Worm (Caenorhabditis elegans) whole organism, L2 larva: ENCODE results near the gene oac-5.

Experiments used
- blmp-1 ChIP-seq: sonication (generic microtip); optimal IDR thresholded peaks from 2 replicates; lab custom pipeline; 2017; ENCODE audit warnings: missing genetic modification characterization, mild to moderate bottlenecking, missing compliant biosample characterization, antibody characterized with exemption, moderate library complexity; ENCODE audit not compliant: insufficient read depth
- crh-2 ChIP-seq: sonication (generic microtip); optimal IDR thresholded peaks from 2 replicates; lab custom pipeline; 2017; ENCODE audit warnings: missing biosample characterization, missing genetic modification characterization
- lin-13 ChIP-seq: fragments of 150-350 bp; optimal IDR thresholded peaks from 2 replicates; lab custom pipeline; 2014; ENCODE audit warnings: missing biosample characterization, missing genetic modification reagents, missing genetic modification characterization
- lin-39 ChIP-seq: fragments of 150-350 bp; optimal IDR thresholded peaks from 2 replicates; lab custom pipeline; 2014; ENCODE audit warnings: missing biosample characterization, missing genetic modification reagents, missing genetic modification characterization
- nhr-6 ChIP-seq: fragments of 150-350 bp; optimal IDR thresholded peaks from 2 replicates; lab custom pipeline; 2014; ENCODE audit warnings: missing biosample characterization, missing genetic modification characterization
- skn-1 ChIP-seq: sonication (generic microtip); optimal IDR thresholded peaks from 2 replicates; lab custom pipeline; 2017; ENCODE audit warnings: missing biosample characterization, missing genetic modification characterization
- snpc-4 ChIP-seq: fragments of 150-350 bp; optimal IDR thresholded peaks from 2 replicates; lab custom pipeline; 2014; ENCODE audit warnings: missing biosample characterization, missing genetic modification characterization
- zag-1 ChIP-seq: fragments of 150-350 bp; optimal IDR thresholded peaks from 2 replicates; lab custom pipeline; 2014; ENCODE audit warnings: missing biosample characterization, missing genetic modification characterization

DNA sequence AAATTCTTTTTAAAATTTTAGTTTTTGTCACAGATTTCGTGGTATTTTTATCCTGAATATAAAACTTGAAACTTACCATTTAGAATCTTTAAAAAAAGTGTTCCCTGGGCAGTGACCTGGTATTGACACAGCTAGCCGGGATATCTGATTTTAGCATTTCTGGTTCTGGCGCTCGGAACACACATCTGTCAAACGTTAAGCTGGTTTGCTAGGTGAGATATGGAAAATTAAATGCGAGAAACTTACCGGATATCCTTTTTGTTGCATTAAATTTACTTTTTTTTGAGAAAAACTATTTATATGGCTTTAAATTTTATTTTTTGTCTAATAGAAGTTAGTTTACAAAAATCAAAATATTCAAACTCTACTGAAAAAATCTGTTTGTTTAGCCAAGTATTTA is 6.7 kb upstream of the oac-5 start, which contains the start of gene F28G4.4:
- TF ChIP-seq nhr-6 (tag; lab: Kevin White, UChicago) (no peak), skn-1 (tag; lab: Kevin White, UChicago) (no peak), blmp-1 (no peak), lin-13 (GFP tag; lab: Kevin White, UChicago) (no peak), zag-1 (no peak), crh-2 (tag; lab: Kevin White, UChicago) (no peak), snpc-4 (tag; lab: Kevin White, UChicago) (no peak), lin-39 (tag; lab: Kevin White, UChicago) (no peak)
